Fruit fly (Drosophila melanogaster) whole organism, adult: ENCODE measurements around the gene pkaap.
A peak's percentile ranks its signal among the peaks of the same experiment; 100 is the strongest.

ENCODE experiments used
- CG11617 ChIP-seq: fragments of 200-800 bp; sonication (Bioruptor generic); optimal IDR thresholded peaks from 2 replicates; lab custom pipeline; 2017; ENCODE audit warnings: mild to moderate bottlenecking, missing biosample characterization, missing genetic modification reagents, missing genetic modification characterization
- CG12768 ChIP-seq: fragments of 200-800 bp; sonication (Bioruptor generic); optimal IDR thresholded peaks from 2 replicates; lab custom pipeline; 2017; ENCODE audit warnings: missing biosample characterization, missing genetic modification characterization, mild to moderate bottlenecking, moderate library complexity, missing genetic modification reagents
- CG14711 ChIP-seq: fragments of 200-800 bp; sonication (Bioruptor generic); optimal IDR thresholded peaks from 2 replicates; lab custom pipeline; 2018; ENCODE audit warnings: missing biosample characterization, mild to moderate bottlenecking, missing genetic modification characterization, moderate library complexity
- CG1620 ChIP-seq: fragments of 200-800 bp; sonication (Bioruptor generic); optimal IDR thresholded peaks from 2 replicates; lab custom pipeline; 2016; ENCODE audit warnings: missing biosample characterization, missing genetic modification characterization
- CG33017 ChIP-seq: fragments of 200-800 bp; sonication (Bioruptor generic); optimal IDR thresholded peaks from 2 replicates; lab custom pipeline; 2018; ENCODE audit warnings: missing biosample characterization, mild to moderate bottlenecking, missing genetic modification characterization, moderate library complexity
- CG5204 ChIP-seq: fragments of 200-800 bp; sonication (Bioruptor generic); optimal IDR thresholded peaks from 2 replicates; lab custom pipeline; 2016; ENCODE audit warnings: missing biosample characterization, missing genetic modification characterization
- CG7045 ChIP-seq: fragments of 200-800 bp; sonication (Bioruptor generic); optimal IDR thresholded peaks from 2 replicates; lab custom pipeline; 2017; ENCODE audit warnings: missing biosample characterization, mild to moderate bottlenecking, missing genetic modification characterization
- CG7101 ChIP-seq: fragments of 200-800 bp; sonication (Bioruptor generic); optimal IDR thresholded peaks from 2 replicates; lab custom pipeline; 2018; ENCODE audit warnings: missing biosample characterization, mild to moderate bottlenecking, missing genetic modification characterization, moderate library complexity
- Clk ChIP-seq: fragments of 200-800 bp; sonication (Bioruptor generic); optimal IDR thresholded peaks from 2 replicates; lab custom pipeline; 2017; ENCODE audit warnings: missing biosample characterization, missing genetic modification characterization
- Crg-1 ChIP-seq: fragments of 200-800 bp; sonication (Bioruptor generic); optimal IDR thresholded peaks from 2 replicates; lab custom pipeline; 2016; ENCODE audit warnings: missing biosample characterization, missing genetic modification characterization
- Hr96 ChIP-seq: fragments of 200-800 bp; sonication (Bioruptor generic); optimal IDR thresholded peaks from 2 replicates; lab custom pipeline; 2016; ENCODE audit warnings: missing biosample characterization, missing genetic modification characterization
- Mnt ChIP-seq: fragments of 200-800 bp; sonication (Bioruptor generic); optimal IDR thresholded peaks from 2 replicates; lab custom pipeline; 2016; ENCODE audit warnings: missing biosample characterization, mild to moderate bottlenecking, missing genetic modification characterization
- bab1 ChIP-seq: fragments of 200-800 bp; sonication (Bioruptor generic); optimal IDR thresholded peaks from 3 replicates; lab custom pipeline; 2019; ENCODE audit warnings: missing biosample characterization, mild to moderate bottlenecking, missing genetic modification characterization, moderate library complexity
- cic ChIP-seq: fragments of 200-800 bp; sonication (Bioruptor generic); optimal IDR thresholded peaks from 2 replicates; lab custom pipeline; 2017; ENCODE audit warnings: missing biosample characterization, mild to moderate bottlenecking, missing genetic modification characterization, moderate library complexity
- cnc ChIP-seq, 2 experiments: fragments of >200 bp; optimal IDR thresholded peaks; 2 replicates each; lab custom pipeline; 2017
- kay ChIP-seq: fragments of 200-800 bp; sonication (Bioruptor generic); peaks from one replicate; lab custom pipeline; 2016; ENCODE audit warnings: missing biosample characterization, missing genetic modification characterization, borderline replicate concordance
- ovo ChIP-seq: fragments of 200-800 bp; sonication (Bioruptor generic); optimal IDR thresholded peaks from 2 replicates; lab custom pipeline; 2016; ENCODE audit warnings: missing biosample characterization, missing genetic modification characterization
- pad ChIP-seq: fragments of 200-800 bp; sonication (Bioruptor generic); optimal IDR thresholded peaks from 3 replicates; lab custom pipeline; 2017; ENCODE audit warnings: missing biosample characterization, missing genetic modification characterization, mild to moderate bottlenecking, moderate library complexity, missing genetic modification reagents
- tj ChIP-seq: fragments of 200-800 bp; sonication (Bioruptor generic); optimal IDR thresholded peaks from 3 replicates; lab custom pipeline; 2017; ENCODE audit warnings: missing biosample characterization, mild to moderate bottlenecking, missing genetic modification characterization, moderate library complexity
- toe ChIP-seq: fragments of 200-800 bp; sonication (Bioruptor generic); optimal IDR thresholded peaks from 2 replicates; lab custom pipeline; 2016; ENCODE audit warnings: missing biosample characterization, missing genetic modification characterization

pkaap gene

dm6 chr2L:16287602-16288392 is at the start of gene pkaap, which contains the start of gene crp:
Gene pkaap, plus strand, starts transcription at chr2L:16288290.
Gene crp, minus strand, starts transcription at chr2L:16287730.
- peak; percentile 69 for TF ChIP-seq CG14711
- TF ChIP-seq ovo (GFP tag; lab: Kevin White, UChicago), result peak; percentile 93
- TF ChIP-seq Hr96 (GFP tag; lab: Kevin White, UChicago), result peak; percentile 91
- TF ChIP-seq Clk (GFP tag; lab: Kevin White, UChicago), result peak; percentile 63
- TF ChIP-seq toe (GFP tag; lab: Kevin White, UChicago), result peak; percentile 92
- TF ChIP-seq Crg-1 (GFP tag; lab: Kevin White, UChicago), result peak; percentile 94
- no peak for TF ChIP-seq CG5204 (GFP tag; lab: Kevin White, UChicago)
- TF ChIP-seq CG33017, result peak; percentile 40
- TF ChIP-seq CG7101 (tag; lab: Kevin White, UChicago), result peak; percentile 73
- peak; percentile 73 for TF ChIP-seq pad
- peak; percentile 77 for TF ChIP-seq CG12768 (GFP tag; lab: Kevin White, UChicago)
- TF ChIP-seq tj (GFP tag; lab: Kevin White, UChicago), result peak; percentile 60
- TF ChIP-seq CG7045 (GFP tag; lab: Kevin White, UChicago), result peak; percentile 67
- peak; percentile 96 for TF ChIP-seq CG1620 (GFP tag; lab: Kevin White, UChicago)
- TF ChIP-seq kay (GFP tag; lab: Kevin White, UChicago), result peak; percentile 97
- peak; percentile 58 for TF ChIP-seq CG11617 (GFP tag; lab: Kevin White, UChicago)
- TF ChIP-seq bab1 (GFP tag; lab: Kevin White, UChicago), result peak; percentile 64
- TF ChIP-seq Mnt (GFP tag; lab: Kevin White, UChicago), result peak; percentile 91
- peak; percentile 82 for TF ChIP-seq cic (GFP tag; lab: Kevin White, UChicago)
- TF ChIP-seq cnc (optimal IDR thresholded peaks at IDR 0.05; lab: Kevin White, UChicago), result no peak

dm6 chr2L:16241639-16242038 is 46.5 kb upstream of the pkaap start, which contains the start of gene CG42818:
Gene CG42818, plus strand, starts transcription at chr2L:16241939.
- TF ChIP-seq CG14711 (no peak), CG11617 (GFP tag; lab: Kevin White, UChicago) (no peak), Crg-1 (GFP tag; lab: Kevin White, UChicago) (no peak), cic (GFP tag; lab: Kevin White, UChicago) (no peak), bab1 (GFP tag; lab: Kevin White, UChicago) (no peak), Clk (GFP tag; lab: Kevin White, UChicago) (no peak), pad (no peak), Mnt (GFP tag; lab: Kevin White, UChicago) (no peak)

dm6 chr2L:16251598-16252131 is 36.4 kb upstream of the pkaap start, which contains the start of gene CG46309:
Gene CG46309, minus strand, starts transcription at chr2L:16251788.
- no peak for TF ChIP-seq tj (GFP tag; lab: Kevin White, UChicago)
- TF ChIP-seq CG12768 (GFP tag; lab: Kevin White, UChicago), result peak; percentile 55
- peak; percentile 9 for TF ChIP-seq kay (GFP tag; lab: Kevin White, UChicago)
- TF ChIP-seq Hr96 (GFP tag; lab: Kevin White, UChicago), result no peak
- no peak for TF ChIP-seq pad
- no peak for TF ChIP-seq CG1620 (GFP tag; lab: Kevin White, UChicago)
- no peak for TF ChIP-seq Clk (GFP tag; lab: Kevin White, UChicago)
- peak; percentile 11 for TF ChIP-seq Crg-1 (GFP tag; lab: Kevin White, UChicago)
- peak; percentile 61 for TF ChIP-seq cic (GFP tag; lab: Kevin White, UChicago)
- peak; percentile 43 for TF ChIP-seq Mnt (GFP tag; lab: Kevin White, UChicago)
- TF ChIP-seq CG7101 (tag; lab: Kevin White, UChicago), result peak; percentile 16
- no peak for TF ChIP-seq CG14711
- TF ChIP-seq toe (GFP tag; lab: Kevin White, UChicago), result peak; percentile 3
- peak; percentile 66 for TF ChIP-seq CG33017
- peak; percentile 47 for TF ChIP-seq bab1 (GFP tag; lab: Kevin White, UChicago)
- TF ChIP-seq CG11617 (GFP tag; lab: Kevin White, UChicago), result peak; percentile 9
- TF ChIP-seq CG5204 (GFP tag; lab: Kevin White, UChicago), result peak; percentile 30
- peak; percentile 45 for TF ChIP-seq CG7045 (GFP tag; lab: Kevin White, UChicago)
- no peak for TF ChIP-seq cnc (optimal IDR thresholded peaks at IDR 0.05; lab: Kevin White, UChicago)
- peak; percentile 10 for TF ChIP-seq ovo (GFP tag; lab: Kevin White, UChicago)

dm6 chr2L:16255232-16256117 is 32.6 kb upstream of the pkaap start:
- TF ChIP-seq Clk (GFP tag; lab: Kevin White, UChicago) (no peak), kay (GFP tag; lab: Kevin White, UChicago) (peak; percentile 52), cic (GFP tag; lab: Kevin White, UChicago) (peak; percentile 13)

dm6 chr2L:16256118-16256435 is 32.0 kb upstream of the pkaap start:
- peak; percentile 67 for TF ChIP-seq kay (GFP tag; lab: Kevin White, UChicago)
- no peak for TF ChIP-seq CG14711
- peak; percentile 1 for TF ChIP-seq Mnt (GFP tag; lab: Kevin White, UChicago)
- TF ChIP-seq tj (GFP tag; lab: Kevin White, UChicago), result no peak
